Worm (Caenorhabditis elegans) whole organism, mixed stage, embryonic: Measurements from ENCODE around the gene clec-187.

Source experiments
- bed-3 ChIP-seq: fragments of 200-800 bp; sonication (Bioruptor generic); optimal IDR thresholded peaks from 3 replicates; lab custom pipeline; 2018; ENCODE audit warnings: mild to moderate bottlenecking, missing genetic modification characterization, moderate library complexity, missing compliant biosample characterization
- ham-2 ChIP-seq: fragments of 200-800 bp; sonication (Bioruptor generic); optimal IDR thresholded peaks from 2 replicates; lab custom pipeline; 2018; ENCODE audit warnings: mild to moderate bottlenecking, missing genetic modification characterization, missing compliant biosample characterization
- lin-13 ChIP-seq: fragments of 150-350 bp; optimal IDR thresholded peaks from 2 replicates; lab custom pipeline; 2014; ENCODE audit warnings: missing biosample characterization, missing genetic modification characterization
- mab-5 ChIP-seq: fragments of 150-350 bp; optimal IDR thresholded peaks from 2 replicates; lab custom pipeline; 2014; ENCODE audit warnings: missing biosample characterization, missing genetic modification characterization
- nhr-237 ChIP-seq: fragments of 150-350 bp; optimal IDR thresholded peaks from 2 replicates; lab custom pipeline; 2014; ENCODE audit warnings: missing biosample characterization, missing genetic modification characterization
- unc-39 ChIP-seq: fragments of 150-350 bp; optimal IDR thresholded peaks from 2 replicates; lab custom pipeline; 2014; ENCODE audit warnings: missing biosample characterization, missing genetic modification characterization

DNA sequence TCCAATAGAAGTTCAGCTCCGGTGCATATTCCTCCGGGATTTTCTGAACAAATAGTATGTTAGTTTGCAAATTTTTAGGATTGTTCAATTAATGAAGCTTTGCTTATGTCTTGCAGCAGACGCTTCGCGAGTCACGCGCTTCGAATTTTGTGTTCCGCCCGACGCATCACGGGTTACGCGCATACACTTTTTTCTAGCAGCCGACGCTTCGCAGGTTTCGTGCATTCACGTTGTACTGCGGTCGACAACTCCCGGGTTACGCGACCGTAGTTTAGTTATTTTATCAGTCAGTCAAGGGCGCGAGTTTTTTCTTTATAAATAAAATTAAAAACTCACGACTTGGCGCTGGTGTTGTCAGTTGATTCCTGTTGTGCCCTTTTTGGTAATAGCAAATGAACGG lies 1.5 kb downstream of the clec-187 start:
- no peak for TF ChIP-seq lin-13 (tag; lab: Kevin White, UChicago)
- TF ChIP-seq ham-2, result no peak
- TF ChIP-seq mab-5 (tag; lab: Kevin White, UChicago), result no peak
- no peak for TF ChIP-seq bed-3 (GFP tag; lab: Kevin White, UChicago)
- no peak for TF ChIP-seq nhr-237
- TF ChIP-seq unc-39 (tag; lab: Kevin White, UChicago), result no peak
